Worm (Caenorhabditis elegans) whole organism, mixed stage, embryonic: ENCODE measurements around the gene cth-2.

Experiments
- M03D4.4 ChIP-seq: sonication (generic microtip); optimal IDR thresholded peaks from 2 replicates; lab custom pipeline; 2017; ENCODE audit warnings: mild to moderate bottlenecking, missing genetic modification characterization, missing compliant biosample characterization
- blmp-1 ChIP-seq: fragments of 150-350 bp; optimal IDR thresholded peaks from 2 replicates; lab custom pipeline; 2014; ENCODE audit warnings: missing biosample characterization, missing genetic modification characterization
- hlh-1 ChIP-seq: fragments of 150-350 bp; optimal IDR thresholded peaks from 2 replicates; lab custom pipeline; 2014; ENCODE audit warnings: missing biosample characterization, missing genetic modification reagents, missing genetic modification characterization
- ztf-11 ChIP-seq: fragments of 150-350 bp; optimal IDR thresholded peaks from 2 replicates; lab custom pipeline; 2014; ENCODE audit warnings: missing biosample characterization, missing genetic modification characterization

DNA sequence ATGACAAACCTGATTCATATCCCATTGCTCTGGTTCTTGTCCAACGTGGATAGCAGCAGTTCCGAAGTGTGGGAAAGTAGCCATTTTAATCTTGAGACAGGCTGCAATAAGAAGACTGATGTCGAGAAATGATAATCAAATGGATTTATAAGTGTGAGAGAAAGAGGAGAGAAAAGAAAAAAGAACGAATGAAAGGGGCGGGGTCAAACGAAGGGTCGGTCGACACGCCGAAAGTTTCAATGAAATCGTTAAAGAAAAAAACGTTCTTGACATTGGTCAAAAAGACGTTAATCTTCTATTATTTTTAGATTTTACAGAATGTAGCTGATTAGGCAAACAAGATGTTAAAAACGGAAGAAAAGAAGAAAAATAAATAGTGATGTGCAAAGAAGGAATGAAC lies at the start of gene cth-2:
- TF ChIP-seq M03D4.4 (tag; lab: Kevin White, UChicago) (no peak), ztf-11 (tag; lab: Kevin White, UChicago) (no peak), blmp-1 (no peak), hlh-1 (tag; lab: Kevin White, UChicago) (no peak)
